Worm (Caenorhabditis elegans): ENCODE data around the gene R01H2.8.
A peak's percentile ranks its signal among the peaks of the same experiment; 100 is the strongest.

R01H2.8 gene

ce11 chrIII:7087691-7088323, 18.9 kb downstream of the R01H2.8 start, which contains the start of gene fubl-2:
TSS of gene fubl-2 (minus strand) at chrIII:7087741.
- TF ChIP-seq unc-39 (tag; optimal IDR thresholded peaks at IDR 0.05) (no peak), pha-4 (tag; optimal IDR thresholded peaks at IDR 0.05) (peak; percentile 71), ceh-9 (tag; optimal IDR thresholded peaks at IDR 0.05) (no peak), ztf-4 (tag; optimal IDR thresholded peaks at IDR 0.05) (no peak), fos-1 (tag; optimal IDR thresholded peaks at IDR 0.05) (no peak), jun-1 (tag; optimal IDR thresholded peaks at IDR 0.05) (no peak), egl-5 (tag; optimal IDR thresholded peaks at IDR 0.05) (no peak), nhr-12 (tag; optimal IDR thresholded peaks at IDR 0.05) (no peak), nhr-43 (tag; optimal IDR thresholded peaks at IDR 0.05; ENCODE audit: poor library complexity, severe bottlenecking) (peak; percentile 83), ZK546.5 (tag; optimal IDR thresholded peaks at IDR 0.05) (no peak), elt-3 (tag; optimal IDR thresholded peaks at IDR 0.05) (no peak), pqm-1 (tag; optimal IDR thresholded peaks at IDR 0.05) (peak; percentile 24), mdl-1 (tag; optimal IDR thresholded peaks at IDR 0.05) (no peak), R02D3.7 (tag; optimal IDR thresholded peaks at IDR 0.05) (peak; percentile 44), snpc-4 (tag; optimal IDR thresholded peaks at IDR 0.05) (peak; percentile 58), lin-39 (tag; optimal IDR thresholded peaks at IDR 0.05) (peak; percentile 72), ceh-28 (tag; optimal IDR thresholded peaks at IDR 0.05) (peak; percentile 73), nhr-28 (tag; optimal IDR thresholded peaks at IDR 0.05) (no peak), ztf-11 (tag; optimal IDR thresholded peaks at IDR 0.05) (no peak), ama-1 (optimal IDR thresholded peaks at IDR 0.05) (no peak), fkh-2 (tag; optimal IDR thresholded peaks at IDR 0.05) (no peak), nhr-67 (tag; optimal IDR thresholded peaks at IDR 0.05) (no peak), unc-62 (GFP tag; optimal IDR thresholded peaks at IDR 0.05) (no peak), egl-27 (tag; optimal IDR thresholded peaks at IDR 0.05) (no peak), eor-1 (tag; optimal IDR thresholded peaks at IDR 0.05) (no peak), lin-15B (tag; optimal IDR thresholded peaks at IDR 0.05) (peak; percentile 82), nhr-77 (tag; optimal IDR thresholded peaks at IDR 0.05) (no peak), skn-1 (tag; optimal IDR thresholded peaks at IDR 0.05) (no peak), nhr-25 (tag; optimal IDR thresholded peaks at IDR 0.05) (peak; percentile 41), nhr-76 (tag; optimal IDR thresholded peaks at IDR 0.05) (no peak), elt-2 (tag; optimal IDR thresholded peaks at IDR 0.05) (peak; percentile 35), nfya-1 (tag; optimal IDR thresholded peaks at IDR 0.05; ENCODE audit: insufficient read depth) (peak; percentile 68), fkh-10 (GFP tag; optimal IDR thresholded peaks at IDR 0.05) (no peak)

DNA sequence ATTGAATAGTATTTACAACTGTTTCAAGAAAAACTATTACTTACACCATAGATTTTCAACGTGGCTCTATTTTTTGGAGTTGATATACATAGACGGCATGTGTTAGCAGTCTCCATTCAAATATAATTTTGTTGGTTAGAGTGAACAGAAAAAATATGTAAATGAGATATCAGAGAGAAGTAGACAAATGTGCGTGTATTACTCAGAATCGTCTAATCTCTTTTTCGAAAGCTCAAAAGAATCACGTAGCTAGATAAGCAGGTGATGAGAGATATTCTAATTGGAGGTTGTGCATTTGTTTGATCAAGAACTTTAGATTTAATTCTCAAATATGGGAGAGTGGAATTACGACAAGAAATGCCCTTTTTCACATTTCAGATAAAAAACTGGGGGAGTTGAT, 21.7 kb downstream of the R01H2.8 start, which contains the start of gene ZK418.10:
Gene ZK418.10, minus strand, starts transcription at position 148 of the 400 bp plus-strand sequence.
- no peak for TF ChIP-seq tbx-2 (tag; optimal IDR thresholded peaks at IDR 0.05)
- TF ChIP-seq elt-2 (tag; optimal IDR thresholded peaks at IDR 0.05): no peak
- TF ChIP-seq aly-2 (tag; optimal IDR thresholded peaks at IDR 0.05): no peak
- no peak for TF ChIP-seq nfya-1 (tag; optimal IDR thresholded peaks at IDR 0.05; ENCODE audit: insufficient read depth)
- TF ChIP-seq snpc-4 (tag; optimal IDR thresholded peaks at IDR 0.05): no peak
- TF ChIP-seq lin-15B (tag; optimal IDR thresholded peaks at IDR 0.05): no peak
- TF ChIP-seq egl-5 (tag; optimal IDR thresholded peaks at IDR 0.05): no peak
- no peak for TF ChIP-seq mml-1 (tag; optimal IDR thresholded peaks at IDR 0.05)
- TF ChIP-seq nhr-11 (tag; optimal IDR thresholded peaks at IDR 0.05): no peak
- no peak for TF ChIP-seq unc-62 (GFP tag; optimal IDR thresholded peaks at IDR 0.05)
- TF ChIP-seq fkh-10 (GFP tag; optimal IDR thresholded peaks at IDR 0.05): no peak
- TF ChIP-seq ceh-16 (tag; optimal IDR thresholded peaks at IDR 0.05): no peak
- TF ChIP-seq lsy-12 (tag; optimal IDR thresholded peaks at IDR 0.05): no peak
- TF ChIP-seq fos-1 (tag; optimal IDR thresholded peaks at IDR 0.05): no peak
- TF ChIP-seq nhr-43 (tag; optimal IDR thresholded peaks at IDR 0.05; ENCODE audit: poor library complexity, severe bottlenecking): no peak
- no peak for TF ChIP-seq hmg-11 (tag; optimal IDR thresholded peaks at IDR 0.05)
- no peak for TF ChIP-seq zag-1 (tag; optimal IDR thresholded peaks at IDR 0.05)
- no peak for TF ChIP-seq ztf-11 (tag; optimal IDR thresholded peaks at IDR 0.05)
- TF ChIP-seq ama-1 (optimal IDR thresholded peaks at IDR 0.05): no peak
- TF ChIP-seq nhr-28 (tag; optimal IDR thresholded peaks at IDR 0.05): no peak

Data from whole organism, L3 larva.